Fruit fly (Drosophila melanogaster) whole organism, prepupa: ENCODE data around the gene Trmt112.
A peak's percentile ranks its signal among the peaks of the same experiment; 100 is the strongest.

ENCODE experiments used
- Blimp-1 ChIP-seq: fragments of 200-800 bp; sonication (Bioruptor generic); optimal IDR thresholded peaks from 3 replicates; lab custom pipeline; 2017; ENCODE audit warnings: missing biosample characterization, missing genetic modification characterization, mild to moderate bottlenecking, moderate library complexity, missing genetic modification reagents
- CG10631 ChIP-seq: fragments of 200-800 bp; sonication (Bioruptor generic); optimal IDR thresholded peaks from 2 replicates; lab custom pipeline; 2016; ENCODE audit warnings: missing biosample characterization, missing genetic modification characterization
- CG10669 ChIP-seq: fragments of 200-800 bp; sonication (Bioruptor generic); optimal IDR thresholded peaks from 3 replicates; lab custom pipeline; 2018; ENCODE audit warnings: missing biosample characterization, mild to moderate bottlenecking, missing genetic modification characterization, moderate library complexity
- CG11294 ChIP-seq: fragments of 200-800 bp; sonication (Bioruptor generic); IDR thresholded peaks from 2 replicates; pipeline ENCODE4 v1.3.6; 2022; ENCODE audit warnings: missing biosample characterization, missing genetic modification characterization
- CG11762 ChIP-seq: fragments of 200-800 bp; sonication (Bioruptor generic); optimal IDR thresholded peaks from 3 replicates; lab custom pipeline; 2016; ENCODE audit warnings: missing biosample characterization, missing genetic modification characterization; ENCODE audit not compliant: insufficient read depth
- CG15336 ChIP-seq: fragments of 200-800 bp; sonication (Bioruptor generic); IDR thresholded peaks from 2 replicates; pipeline ENCODE4 v1.3.6; 2022; ENCODE audit warnings: missing biosample characterization, missing genetic modification characterization
- CG3032 ChIP-seq: fragments of 200-800 bp; optimal IDR thresholded peaks from 2 replicates; lab custom pipeline; 2019; ENCODE audit warnings: missing biosample characterization, mild to moderate bottlenecking, missing genetic modification characterization, moderate library complexity
- CG31627 ChIP-seq: fragments of 200-800 bp; sonication (Bioruptor generic); optimal IDR thresholded peaks from 3 replicates; lab custom pipeline; 2016; ENCODE audit warnings: missing biosample characterization, missing genetic modification characterization
- CG32006 ChIP-seq: fragments of 200-800 bp; sonication (Bioruptor generic); optimal IDR thresholded peaks from 3 replicates; lab custom pipeline; 2017; ENCODE audit warnings: missing biosample characterization, mild to moderate bottlenecking, missing genetic modification characterization
- CG34406 ChIP-seq: fragments of 200-800 bp; sonication (Bioruptor generic); optimal IDR thresholded peaks from 3 replicates; lab custom pipeline; 2016; ENCODE audit warnings: missing biosample characterization, missing genetic modification characterization
- CG6792 ChIP-seq: fragments of 200-800 bp; sonication (Bioruptor generic); optimal IDR thresholded peaks from 3 replicates; lab custom pipeline; 2016; ENCODE audit warnings: missing biosample characterization, missing genetic modification characterization
- CG6808 ChIP-seq: fragments of 200-800 bp; sonication (Bioruptor generic); optimal IDR thresholded peaks from 3 replicates; lab custom pipeline; 2017; ENCODE audit warnings: missing biosample characterization, missing genetic modification characterization, mild to moderate bottlenecking, moderate library complexity, missing genetic modification reagents
- CG6854 ChIP-seq: fragments of 200-800 bp; sonication (Bioruptor generic); optimal IDR thresholded peaks from 2 replicates; lab custom pipeline; 2017; ENCODE audit warnings: missing biosample characterization, mild to moderate bottlenecking, missing genetic modification characterization
- CG8319 ChIP-seq: fragments of 200-800 bp; sonication (Bioruptor generic); optimal IDR thresholded peaks from 3 replicates; lab custom pipeline; 2016; ENCODE audit warnings: missing biosample characterization, missing genetic modification characterization
- CG8632 ChIP-seq: fragments of 200-800 bp; sonication (Bioruptor generic); optimal IDR thresholded peaks from 3 replicates; lab custom pipeline; 2016; ENCODE audit warnings: missing biosample characterization, missing genetic modification characterization
- CG9139 ChIP-seq: fragments of 200-800 bp; sonication (Bioruptor generic); optimal IDR thresholded peaks from 3 replicates; lab custom pipeline; 2017; ENCODE audit warnings: missing biosample characterization, mild to moderate bottlenecking, missing genetic modification characterization
- Eip78C ChIP-seq: fragments of 200-800 bp; sonication (Bioruptor generic); peaks from one replicate; lab custom pipeline; 2016; ENCODE audit warnings: missing biosample characterization, missing genetic modification characterization
- Eip93F ChIP-seq: fragments of 200-800 bp; sonication (Bioruptor generic); optimal IDR thresholded peaks from 2 replicates; lab custom pipeline; 2016; ENCODE audit warnings: missing biosample characterization, mild to moderate bottlenecking, missing genetic modification characterization
- Ets21C ChIP-seq: fragments of 200-800 bp; sonication (Bioruptor generic); optimal IDR thresholded peaks from 3 replicates; lab custom pipeline; 2016; ENCODE audit warnings: missing biosample characterization, missing genetic modification characterization
- Ets96B ChIP-seq: fragments of 200-800 bp; optimal IDR thresholded peaks from 2 replicates; lab custom pipeline; 2019; ENCODE audit warnings: missing biosample characterization, mild to moderate bottlenecking, missing genetic modification characterization, moderate library complexity
- Gug ChIP-seq: fragments of 200-800 bp; sonication (Bioruptor generic); IDR thresholded peaks from 2 replicates; pipeline ENCODE4 v1.3.6; 2022; ENCODE audit warnings: missing biosample characterization, missing genetic modification characterization
- Hr38 ChIP-seq: sonication (Bioruptor generic); optimal IDR thresholded peaks from 2 replicates; lab custom pipeline; 2016; ENCODE audit warnings: missing biosample characterization, missing genetic modification characterization
- Hr39 ChIP-seq: fragments of 200-800 bp; sonication (Bioruptor generic); optimal IDR thresholded peaks from 2 replicates; lab custom pipeline; 2016; ENCODE audit warnings: missing biosample characterization, missing genetic modification characterization
- Hr4 ChIP-seq: fragments of 200-800 bp; sonication (Bioruptor generic); optimal IDR thresholded peaks from 3 replicates; lab custom pipeline; 2016; ENCODE audit warnings: missing biosample characterization, missing genetic modification characterization
- Lpt ChIP-seq: fragments of 200-800 bp; sonication (Bioruptor generic); optimal IDR thresholded peaks from 3 replicates; lab custom pipeline; 2016; ENCODE audit warnings: missing biosample characterization, missing genetic modification characterization
- Met ChIP-seq: fragments of 200-800 bp; sonication (Bioruptor generic); optimal IDR thresholded peaks from 3 replicates; lab custom pipeline; 2016; ENCODE audit warnings: missing biosample characterization, missing genetic modification characterization
- OdsH ChIP-seq: fragments of 200-800 bp; sonication (Bioruptor generic); optimal IDR thresholded peaks from 3 replicates; lab custom pipeline; 2016; ENCODE audit warnings: missing biosample characterization, missing genetic modification characterization
- Sox102F ChIP-seq: fragments of 200-800 bp; sonication (Bioruptor generic); optimal IDR thresholded peaks from 2 replicates; lab custom pipeline; 2016; ENCODE audit warnings: missing biosample characterization, mild to moderate bottlenecking, missing genetic modification characterization
- Sox14 ChIP-seq: fragments of 200-800 bp; sonication (Bioruptor generic); optimal IDR thresholded peaks from 3 replicates; lab custom pipeline; 2016; ENCODE audit warnings: missing biosample characterization, missing genetic modification characterization
- achi ChIP-seq: fragments of 200-800 bp; sonication (Bioruptor generic); optimal IDR thresholded peaks from 3 replicates; lab custom pipeline; 2016; ENCODE audit warnings: missing biosample characterization, missing genetic modification characterization
- cyc ChIP-seq: fragments of 200-800 bp; sonication (Bioruptor generic); optimal IDR thresholded peaks from 3 replicates; lab custom pipeline; 2016; ENCODE audit warnings: missing biosample characterization, missing genetic modification characterization
- dac ChIP-seq: fragments of 200-800 bp; sonication (Bioruptor generic); optimal IDR thresholded peaks from 2 replicates; lab custom pipeline; 2017; ENCODE audit warnings: missing biosample characterization, mild to moderate bottlenecking, missing genetic modification characterization
- dsx ChIP-seq: fragments of 200-800 bp; optimal IDR thresholded peaks from 3 replicates; lab custom pipeline; 2019; ENCODE audit warnings: missing biosample characterization, mild to moderate bottlenecking, missing genetic modification characterization, moderate library complexity; ENCODE audit not compliant: poor library complexity, severe bottlenecking
- eg ChIP-seq: fragments of 200-800 bp; sonication (Bioruptor generic); IDR thresholded peaks from 3 replicates; pipeline ENCODE4 v1.3.6; 2022; ENCODE audit warnings: missing biosample characterization, missing genetic modification characterization
- esn ChIP-seq: fragments of 200-800 bp; sonication (Bioruptor generic); optimal IDR thresholded peaks from 2 replicates; lab custom pipeline; 2016; ENCODE audit warnings: missing biosample characterization, mild to moderate bottlenecking, missing genetic modification characterization, moderate library complexity
- fd59A ChIP-seq: fragments of 200-800 bp; sonication (Bioruptor generic); optimal IDR thresholded peaks from 2 replicates; lab custom pipeline; 2017; ENCODE audit warnings: missing biosample characterization, mild to moderate bottlenecking, missing genetic modification characterization, missing genetic modification reagents
- fkh ChIP-seq: fragments of 200-800 bp; sonication (Bioruptor generic); optimal IDR thresholded peaks from 3 replicates; lab custom pipeline; 2017; ENCODE audit warnings: missing biosample characterization, mild to moderate bottlenecking, missing genetic modification characterization, moderate library complexity
- lz ChIP-seq: fragments of 200-800 bp; sonication (Bioruptor generic); optimal IDR thresholded peaks from 3 replicates; lab custom pipeline; 2016; ENCODE audit warnings: missing biosample characterization, missing genetic modification characterization
- net ChIP-seq: fragments of 200-800 bp; sonication (Bioruptor generic); optimal IDR thresholded peaks from 3 replicates; lab custom pipeline; 2016; ENCODE audit warnings: missing biosample characterization, missing genetic modification characterization
- pdm3 ChIP-seq: fragments of 200-800 bp; sonication (Bioruptor generic); optimal IDR thresholded peaks from 3 replicates; lab custom pipeline; 2016; ENCODE audit warnings: missing biosample characterization, missing genetic modification characterization
- salr ChIP-seq, 2 experiments: fragments of 200-800 bp; sonication (Bioruptor generic); optimal IDR thresholded peaks; 3 replicates each; lab custom pipeline; 2016 to 2018; ENCODE audit warnings: missing biosample characterization in 2 of 2, missing genetic modification characterization in 2 of 2, mild to moderate bottlenecking in 1 of 2
- spab ChIP-seq: fragments of 200-800 bp; sonication (Bioruptor generic); optimal IDR thresholded peaks from 2 replicates; lab custom pipeline; 2017; ENCODE audit warnings: missing biosample characterization, mild to moderate bottlenecking, missing genetic modification characterization, missing genetic modification reagents
- ss ChIP-seq, 2 experiments: fragments of 200-800 bp; sonication (Bioruptor generic); optimal IDR thresholded peaks; 2 replicates in 1 of 2; 3 replicates in 1 of 2; lab custom pipeline; 2017 to 2018; ENCODE audit warnings: mild to moderate bottlenecking in 2 of 2, missing biosample characterization in 2 of 2, missing genetic modification characterization in 2 of 2, moderate library complexity in 1 of 2
- svp ChIP-seq: fragments of 200-800 bp; sonication (Bioruptor generic); peaks from one replicate; lab custom pipeline; 2016; ENCODE audit warnings: missing biosample characterization, missing genetic modification characterization

Trmt112 gene

dm6 chr3L:21253761-21254523, 37.3 kb upstream of the Trmt112 start (continued):
- TF ChIP-seq Gug (GFP tag; lab: Robert Waterston, UW) (peak; percentile 72), dsx (GFP tag; lab: Kevin White, UChicago) (peak; percentile 98), esn (GFP tag; lab: Kevin White, UChicago) (peak; percentile 100), CG6808 (GFP tag; lab: Kevin White, UChicago) (peak; percentile 98), net (GFP tag; lab: Kevin White, UChicago) (peak; percentile 97), Ets96B (tag; lab: Kevin White, UChicago) (peak; percentile 99), OdsH (GFP tag; lab: Kevin White, UChicago) (peak; percentile 98), fkh (GFP tag; lab: Kevin White, UChicago) (no peak), cyc (peak; percentile 99), CG34406 (peak; percentile 99), eg (GFP tag; lab: Robert Waterston, UW) (peak; percentile 82), Hr4 (GFP tag; lab: Kevin White, UChicago) (peak; percentile 83), Ets21C (GFP tag; lab: Kevin White, UChicago) (peak; percentile 98), Lpt (GFP tag; lab: Kevin White, UChicago) (peak; percentile 89), CG3032 (peak; percentile 99), ss (GFP tag; optimal IDR thresholded peaks at IDR 0.05; lab: Kevin White, UChicago) (peak; percentile 93 to 99)

- TF ChIP-seq CG9139 (no peak), dsx (GFP tag; lab: Kevin White, UChicago) (peak; percentile 47), fkh (GFP tag; lab: Kevin White, UChicago) (peak; percentile 59), CG31627 (GFP tag; lab: Kevin White, UChicago) (no peak), CG6854 (GFP tag; lab: Kevin White, UChicago) (no peak), CG32006 (GFP tag; lab: Kevin White, UChicago) (peak; percentile 36), CG6792 (GFP tag; lab: Kevin White, UChicago) (peak; percentile 39), Ets96B (tag; lab: Kevin White, UChicago) (peak; percentile 80), CG34406 (peak; percentile 53), CG8632 (GFP tag; lab: Kevin White, UChicago) (peak; percentile 55), Sox102F (peak; percentile 4), Eip78C (GFP tag; lab: Kevin White, UChicago) (peak; percentile 99), CG15336 (no peak), salr (GFP tag; optimal IDR thresholded peaks at IDR 0.05; lab: Kevin White, UChicago) (peak; percentile 1 to 80), Met (peak; percentile 49), fd59A (GFP tag; lab: Kevin White, UChicago) (peak; percentile 51), dac (no peak), svp (GFP tag; lab: Kevin White, UChicago) (peak; percentile 69), spab (GFP tag; lab: Kevin White, UChicago) (peak; percentile 79), pdm3 (GFP tag; lab: Kevin White, UChicago) (peak; percentile 42), Eip93F (GFP tag; lab: Kevin White, UChicago) (no peak), CG11294 (GFP tag; lab: Robert Waterston, UW) (no peak), CG10669 (GFP tag; lab: Kevin White, UChicago) (peak; percentile 80), lz (peak; percentile 59), Hr39 (peak; percentile 0), CG11762 (GFP tag; lab: Kevin White, UChicago) (no peak), Gug (GFP tag; lab: Robert Waterston, UW) (no peak), Hr38 (GFP tag; lab: Kevin White, UChicago) (no peak), Hr4 (GFP tag; lab: Kevin White, UChicago) (peak; percentile 25), eg (GFP tag; lab: Robert Waterston, UW) (no peak), CG8319 (GFP tag; lab: Kevin White, UChicago) (peak; percentile 31), net (GFP tag; lab: Kevin White, UChicago) (peak; percentile 34), Blimp-1 (GFP tag; lab: Kevin White, UChicago) (no peak), Sox14 (GFP tag; lab: Kevin White, UChicago) (no peak), Ets21C (GFP tag; lab: Kevin White, UChicago) (no peak), Lpt (GFP tag; lab: Kevin White, UChicago) (no peak), achi (GFP tag; lab: Kevin White, UChicago) (peak; percentile 50), CG10631 (GFP tag; lab: Kevin White, UChicago) (peak; percentile 83), cyc (peak; percentile 51)
These were observed 36.5 kb upstream of the Trmt112 start for dm6 chr3L:21252932-21253760.
